Worm (Caenorhabditis elegans) whole organism, L4 larva: ENCODE measurements around the gene T13A10.2.
A peak's percentile ranks its signal among the peaks of the same experiment; 100 is the strongest.

ENCODE experiments used
- T20F7.1 ChIP-seq: fragments of 200-800 bp; sonication (Bioruptor generic); optimal IDR thresholded peaks from 2 replicates; lab custom pipeline; 2018; ENCODE audit warnings: mild to moderate bottlenecking, missing genetic modification characterization, missing compliant biosample characterization
- ZK546.5 ChIP-seq, 2 experiments: sonication (generic microtip); optimal IDR thresholded peaks; 2 replicates each; lab custom pipeline; 2017; ENCODE audit warnings: missing biosample characterization in 2 of 2, missing genetic modification characterization in 2 of 2
- hlh-30 ChIP-seq: sonication (generic microtip); optimal IDR thresholded peaks from 2 replicates; lab custom pipeline; 2017; ENCODE audit warnings: antibody characterized with exemption, mild to moderate bottlenecking, missing genetic modification characterization, missing compliant biosample characterization; ENCODE audit not compliant: insufficient read depth
- jun-1 ChIP-seq: fragments of 150-350 bp; optimal IDR thresholded peaks from 2 replicates; lab custom pipeline; 2014; ENCODE audit warnings: missing biosample characterization, missing genetic modification reagents, missing genetic modification characterization
- nhr-42 ChIP-seq: fragments of 200-800 bp; sonication (Bioruptor generic); IDR thresholded peaks from 2 replicates; pipeline ENCODE4 v1.3.6; 2022; ENCODE audit warnings: missing genetic modification characterization, missing compliant biosample characterization
- pha-4 ChIP-seq, 2 experiments: fragments of 150-350 bp in 1 of 2; fragments of 200-800 bp in 1 of 2; sonication (Bioruptor generic) in 1 of 2; IDR thresholded peaks in 1 of 2; optimal IDR thresholded peaks in 1 of 2; 2 replicates each; pipeline versions ENCODE4 v1.3.6 to Lab custom; 2014 to 2022; ENCODE audit warnings: missing genetic modification characterization in 2 of 2, missing genetic modification reagents in 2 of 2, missing biosample characterization in 1 of 2, missing compliant biosample characterization in 1 of 2
- pqm-1 ChIP-seq: sonication (generic microtip); optimal IDR thresholded peaks from 2 replicates; lab custom pipeline; 2017; ENCODE audit warnings: missing biosample characterization, missing genetic modification characterization

- TF ChIP-seq pqm-1 (tag; lab: Kevin White, UChicago) (no peak), nhr-42 (GFP tag; lab: Robert Waterston, UW) (no peak), ZK546.5 (tag; optimal IDR thresholded peaks at IDR 0.05; lab: Kevin White, UChicago) (no peak), jun-1 (tag; lab: Kevin White, UChicago) (no peak), hlh-30 (peak; percentile 6), T20F7.1 (no peak), pha-4 (GFP tag; IDR thresholded peaks at IDR 0.05; lab: Robert Waterston, UW) (no peak), pha-4 (tag; optimal IDR thresholded peaks at IDR 0.05; lab: Kevin White, UChicago) (no peak)
Measured at ce11 chrIV:6249591-6249990, 3.5 kb upstream of the T13A10.2 start, which contains the start of gene F58F9.1.
